Fruit fly (Drosophila melanogaster): ENCODE data around the gene CG42238.

Gene CG42238

dm6 chr2L:20918733-20919132 is 133.2 kb downstream of the CG42238 start, which contains the start of the genes CG43739 and sky (continued):
- TF ChIP-seq her (GFP tag; optimal IDR thresholded peaks at IDR 0.05) (peak; percentile 37), HLH54F (GFP tag; optimal IDR thresholded peaks at IDR 0.05) (peak; percentile 50), Gug (GFP tag; IDR thresholded peaks at IDR 0.05) (peak; percentile 37; the same call in 1 of the 4 replicates), CG10267 (tag; optimal IDR thresholded peaks at IDR 0.05) (peak; percentile 95), Aef1 (GFP tag; IDR thresholded peaks at IDR 0.05) (no peak), D19A (tag; optimal IDR thresholded peaks at IDR 0.05) (no peak), Asciz (GFP tag; optimal IDR thresholded peaks at IDR 0.05) (no peak), ato (GFP tag; IDR thresholded peaks at IDR 0.05; ENCODE audit: partially characterized antibody) (peak; percentile 73), ap (GFP tag; IDR thresholded peaks at IDR 0.05) (no peak), slbo (GFP tag; IDR thresholded peaks at IDR 0.05) (peak; percentile 73), CG3065 (GFP tag; optimal IDR thresholded peaks at IDR 0.05) (no peak), CG31365 (tag; optimal IDR thresholded peaks at IDR 0.05) (no peak), HLH4C (GFP tag; IDR thresholded peaks at IDR 0.05; ENCODE audit: partially characterized antibody) (peak; percentile 77), crc (GFP tag; optimal IDR thresholded peaks at IDR 0.05) (no peak), Sox100B (GFP tag; optimal IDR thresholded peaks at IDR 0.05) (no peak), bbx (GFP tag; IDR thresholded peaks at IDR 0.05; ENCODE audit: partially characterized antibody) (peak; percentile 95), CG12299 (tag; optimal IDR thresholded peaks at IDR 0.05) (no peak), Spps (tag; optimal IDR thresholded peaks at IDR 0.05) (no peak), D19B (GFP tag; optimal IDR thresholded peaks at IDR 0.05) (no peak), CG14965 (GFP tag; optimal IDR thresholded peaks at IDR 0.05; ENCODE audit: borderline replicate concordance) (no peak), dysf (GFP tag; IDR thresholded peaks at IDR 0.05) (no peak), HmgD (GFP tag; optimal IDR thresholded peaks at IDR 0.05) (peak; percentile 72), Camta (GFP tag; optimal IDR thresholded peaks at IDR 0.05) (peak; percentile 41), CG12219 (GFP tag; optimal IDR thresholded peaks at IDR 0.05) (no peak), ranshi (GFP tag; IDR thresholded peaks at IDR 0.05) (no peak), tna (GFP tag; IDR thresholded peaks at IDR 0.05; ENCODE audit: partially characterized antibody) (peak; percentile 76), CG8290 (GFP tag; optimal IDR thresholded peaks at IDR 0.05) (peak; percentile 37), CG8290 (tag; optimal IDR thresholded peaks at IDR 0.05) (peak in 1 of 2 experiments; percentile 66), stc (GFP tag; IDR thresholded peaks at IDR 0.05) (no peak), Myb (GFP tag; optimal IDR thresholded peaks at IDR 0.05) (peak; percentile 38), aop (GFP tag; IDR thresholded peaks at IDR 0.05) (no peak), CG5953 (GFP tag; IDR thresholded peaks at IDR 0.05) (no peak), ssp (GFP tag; IDR thresholded peaks at IDR 0.05) (no peak; the same call in 1 of the 2 replicates), sug (tag; optimal IDR thresholded peaks at IDR 0.05) (peak; percentile 18), CG18476 (GFP tag; optimal IDR thresholded peaks at IDR 0.05) (no peak), zfh1 (GFP tag; IDR thresholded peaks at IDR 0.05) (peak; percentile 58; the same call in 2 of the 3 replicates), az2 (GFP tag; optimal IDR thresholded peaks at IDR 0.05) (no peak), Dip3 (GFP tag; optimal IDR thresholded peaks at IDR 0.05) (peak; percentile 16), NK7.1 (GFP tag; optimal IDR thresholded peaks at IDR 0.05) (no peak), jumu (GFP tag; optimal IDR thresholded peaks at IDR 0.05) (peak; percentile 43), CG6272 (GFP tag; IDR thresholded peaks at IDR 0.05) (peak; percentile 41; the same call in 1 of the 2 replicates), maf-S (GFP tag; optimal IDR thresholded peaks at IDR 0.05) (peak; percentile 37), ERR (GFP tag; optimal IDR thresholded peaks at IDR 0.05) (peak; percentile 40), CG8478 (optimal IDR thresholded peaks at IDR 0.05) (no peak), CG34376 (GFP tag; optimal IDR thresholded peaks at IDR 0.05) (no peak), CG15269 (tag; optimal IDR thresholded peaks at IDR 0.05) (no peak), Hand (GFP tag; optimal IDR thresholded peaks at IDR 0.05) (no peak), pros (GFP tag; optimal IDR thresholded peaks at IDR 0.05) (no peak), br (optimal IDR thresholded peaks at IDR 0.05) (no peak), onecut (GFP tag; IDR thresholded peaks at IDR 0.05) (0 out of 2 replicates have a peak, but pooled peaks have one; percentile 10), E2f2 (GFP tag; IDR thresholded peaks at IDR 0.05) (peak; percentile 99), CG11085 (GFP tag; IDR thresholded peaks at IDR 0.05) (no peak), CG7357 (GFP tag; IDR thresholded peaks at IDR 0.05) (no peak)
